Worm (Caenorhabditis elegans): Measurements from ENCODE around the gene B0403.3.

B0403.3 gene

ce11 chrX:7066003-7066402 lies 2.9 kb upstream of the B0403.3 start (continued):
- TF ChIP-seq php-3 (GFP tag; IDR thresholded peaks at IDR 0.05) (no peak), aha-1 (tag) (peak; percentile 40), dpl-1 (GFP tag; optimal IDR thresholded peaks at IDR 0.05) (no peak), spr-3 (GFP tag; optimal IDR thresholded peaks at IDR 0.05) (no peak), lsy-2 (tag; optimal IDR thresholded peaks at IDR 0.05) (peak in 1 of 2 experiments; percentile 51), skn-1 (tag; optimal IDR thresholded peaks at IDR 0.05) (no peak), saeg-2 (GFP tag; IDR thresholded peaks at IDR 0.05) (no peak), nhr-11 (tag; optimal IDR thresholded peaks at IDR 0.05) (no peak), dve-1 (tag; optimal IDR thresholded peaks at IDR 0.05; ENCODE audit: insufficient read depth) (peak; percentile 9), F44E2.7 (GFP tag; IDR thresholded peaks at IDR 0.05) (no peak), daf-19 (GFP tag; conservative IDR thresholded peaks at IDR 0.05) (no peak), daf-12 (tag; optimal IDR thresholded peaks at IDR 0.05) (no peak)

ce11 chrX:7061265-7061664 lies 1.9 kb downstream of the B0403.3 start:
- TF ChIP-seq Y48G9A.11 (GFP tag; IDR thresholded peaks at IDR 0.05), result no peak
- 0 out of 2 replicates have a peak, but pooled peaks have one; percentile 26 for TF ChIP-seq tra-1 (GFP tag; IDR thresholded peaks at IDR 0.05)
- peak; percentile 52 for TF ChIP-seq dve-1 (tag; optimal IDR thresholded peaks at IDR 0.05; ENCODE audit: insufficient read depth)
- TF ChIP-seq set-16 (GFP tag; IDR thresholded peaks at IDR 0.05), result no peak
- no peak for TF ChIP-seq ceh-82 (tag; optimal IDR thresholded peaks at IDR 0.05)
- peak; percentile 23; the same call in 1 of the 2 replicates for TF ChIP-seq ceh-20 (GFP tag; IDR thresholded peaks at IDR 0.05)
- TF ChIP-seq hlh-11 (tag; optimal IDR thresholded peaks at IDR 0.05), result peak; percentile 49
- no peak for TF ChIP-seq lin-13 (GFP tag; optimal IDR thresholded peaks at IDR 0.05)
- TF ChIP-seq aly-2 (tag; optimal IDR thresholded peaks at IDR 0.05), result no peak
- no peak for TF ChIP-seq madf-9 (GFP tag; conservative IDR thresholded peaks at IDR 0.05)
- peak; percentile 99 for TF ChIP-seq php-3 (GFP tag; IDR thresholded peaks at IDR 0.05)
- no peak for TF ChIP-seq ceh-32 (tag; optimal IDR thresholded peaks at IDR 0.05; ENCODE audit: poor library complexity)
- peak; percentile 54 for TF ChIP-seq dmd-6 (GFP tag; IDR thresholded peaks at IDR 0.05)
- TF ChIP-seq Y105C5A.15 (GFP tag; IDR thresholded peaks at IDR 0.05), result no peak
- no peak for TF ChIP-seq zip-2 (tag; optimal IDR thresholded peaks at IDR 0.05)

- no peak for TF ChIP-seq nhr-41 (GFP tag; IDR thresholded peaks at IDR 0.05)
These were observed 5.8 kb downstream of the B0403.3 start, which contains the start of gene B0403.5 for ce11 chrX:7057357-7057756. B0403.5 (plus strand) TSS chrX:7057724.

ce11 chrX:7050290-7050689 lies 12.8 kb downstream of the B0403.3 start, which contains the start of gene ubc-17:
ubc-17 (plus strand) TSS chrX:7050590.
- TF ChIP-seq madf-5 (GFP tag; IDR thresholded peaks at IDR 0.05), result no peak
- TF ChIP-seq tag-97 (GFP tag; IDR thresholded peaks at IDR 0.05), result no peak
- TF ChIP-seq zag-1 (tag; optimal IDR thresholded peaks at IDR 0.05), result no peak
- TF ChIP-seq T26A8.4 (GFP tag; IDR thresholded peaks at IDR 0.05), result no peak
- TF ChIP-seq lin-13 (GFP tag; optimal IDR thresholded peaks at IDR 0.05), result no peak

- TF ChIP-seq ces-1 (GFP tag; optimal IDR thresholded peaks at IDR 0.05) (peak; percentile 97), fkh-10 (GFP tag; optimal IDR thresholded peaks at IDR 0.05) (peak; percentile 47), aha-1 (tag) (peak; percentile 22), skn-1 (tag; optimal IDR thresholded peaks at IDR 0.05) (no peak), mep-1 (tag; optimal IDR thresholded peaks at IDR 0.05) (peak; percentile 21)
These were observed 22.4 kb downstream of the B0403.3 start for ce11 chrX:7040760-7041159.

- no peak for TF ChIP-seq hlh-11 (tag; optimal IDR thresholded peaks at IDR 0.05)
- no peak for TF ChIP-seq pqm-1 (tag; optimal IDR thresholded peaks at IDR 0.05)
- TF ChIP-seq mep-1 (tag; optimal IDR thresholded peaks at IDR 0.05), result no peak
- TF ChIP-seq mxl-2 (GFP tag; conservative IDR thresholded peaks at IDR 0.05), result no peak
- no peak for TF ChIP-seq nhr-111 (GFP tag; optimal IDR thresholded peaks at IDR 0.05)
- TF ChIP-seq egl-43 (GFP tag; IDR thresholded peaks at IDR 0.05), result no peak
- no peak for TF ChIP-seq lim-7 (GFP tag; IDR thresholded peaks at IDR 0.05)
- no peak for TF ChIP-seq nhr-10 (tag; optimal IDR thresholded peaks at IDR 0.05)
- TF ChIP-seq fkh-10 (GFP tag; optimal IDR thresholded peaks at IDR 0.05), result peak; percentile 7
- no peak for TF ChIP-seq egl-27 (tag; optimal IDR thresholded peaks at IDR 0.05)
- no peak for TF ChIP-seq T26A8.4 (GFP tag; IDR thresholded peaks at IDR 0.05)
- no peak for TF ChIP-seq ztf-7 (tag; optimal IDR thresholded peaks at IDR 0.05)
- TF ChIP-seq saeg-2 (GFP tag; IDR thresholded peaks at IDR 0.05), result no peak
- no peak for TF ChIP-seq dmd-9 (GFP tag; IDR thresholded peaks at IDR 0.05)
- TF ChIP-seq Y105C5A.15 (GFP tag; IDR thresholded peaks at IDR 0.05), result no peak
- TF ChIP-seq hif-1 (tag; optimal IDR thresholded peaks at IDR 0.05), result no peak
These were observed 25.1 kb downstream of the B0403.3 start for ce11 chrX:7037998-7038397.

All from whole organism, L4 larva.